Fruit fly (Drosophila melanogaster): ENCODE results near the gene Mat89Ba.
A peak's percentile ranks its signal among the peaks of the same experiment; 100 is the strongest.

The Mat89Ba gene

dm6 chr3R:16223252-16224037 lies 48.8 kb downstream of the Mat89Ba start (continued):
- no peak for TF ChIP-seq CG12219 (GFP tag; optimal IDR thresholded peaks at IDR 0.05)
- TF ChIP-seq CG6654 (GFP tag; optimal IDR thresholded peaks at IDR 0.05), result no peak
- TF ChIP-seq CG1647 (GFP tag; optimal IDR thresholded peaks at IDR 0.05), result no peak
- peak; percentile 70 for TF ChIP-seq CG7839 (tag; optimal IDR thresholded peaks at IDR 0.05)
- peak; percentile 44; the same call in 1 of the 2 replicates for TF ChIP-seq CG10959 (GFP tag; IDR thresholded peaks at IDR 0.05)
- TF ChIP-seq twi (tag; optimal IDR thresholded peaks at IDR 0.05), result no peak
- no peak for TF ChIP-seq ap (GFP tag; IDR thresholded peaks at IDR 0.05)
- TF ChIP-seq z (GFP tag; IDR thresholded peaks at IDR 0.05), result peak; percentile 51; the same call in 1 of the 3 replicates
- peak; percentile 77 for TF ChIP-seq Jarid2 (GFP tag; optimal IDR thresholded peaks at IDR 0.05)
- TF ChIP-seq jing (GFP tag; optimal IDR thresholded peaks at IDR 0.05), result no peak
- TF ChIP-seq CG3163 (GFP tag; optimal IDR thresholded peaks at IDR 0.05), result no peak
- TF ChIP-seq lab (GFP tag; optimal IDR thresholded peaks at IDR 0.05), result peak; percentile 43
- no peak for TF ChIP-seq HLH54F (GFP tag; optimal IDR thresholded peaks at IDR 0.05)
- peak; percentile 43 for TF ChIP-seq nmo (GFP tag; optimal IDR thresholded peaks at IDR 0.05)
- peak; percentile 67; the same call in 2 of the 3 replicates for TF ChIP-seq ci (GFP tag; IDR thresholded peaks at IDR 0.05)
- peak in 1 of 2 experiments; percentile 23 for TF ChIP-seq Eip74EF (GFP tag; optimal IDR thresholded peaks at IDR 0.05)
- no peak for TF ChIP-seq CG8089 (GFP tag; optimal IDR thresholded peaks at IDR 0.05)
- no peak for TF ChIP-seq Tbp (GFP tag; optimal IDR thresholded peaks at IDR 0.05)
- no peak for TF ChIP-seq CG1603 (tag; optimal IDR thresholded peaks at IDR 0.05)
- TF ChIP-seq CG33213 (GFP tag; optimal IDR thresholded peaks at IDR 0.05), result no peak
- TF ChIP-seq CG9932 (GFP tag; IDR thresholded peaks at IDR 0.05), result peak; percentile 34; the same call in 1 of the 2 replicates
- no peak; the same call in 1 of the 2 replicates for TF ChIP-seq ttk (GFP tag; IDR thresholded peaks at IDR 0.05)
- no peak for TF ChIP-seq NK7.1 (GFP tag; optimal IDR thresholded peaks at IDR 0.05)
- TF ChIP-seq Dek (tag; optimal IDR thresholded peaks at IDR 0.05), result no peak
- no peak for TF ChIP-seq CG31441 (GFP tag; IDR thresholded peaks at IDR 0.05)
- TF ChIP-seq zfh1 (GFP tag; IDR thresholded peaks at IDR 0.05), result peak; percentile 58; the same call in 2 of the 3 replicates
- TF ChIP-seq CG8359 (GFP tag; optimal IDR thresholded peaks at IDR 0.05; ENCODE audit: borderline replicate concordance), result no peak
- TF ChIP-seq Sry-β (GFP tag; optimal IDR thresholded peaks at IDR 0.05), result no peak
- no peak for TF ChIP-seq E2f2 (GFP tag; IDR thresholded peaks at IDR 0.05)
- no peak for TF ChIP-seq Gsc (GFP tag; IDR thresholded peaks at IDR 0.05)
- peak in 1 of 2 experiments; percentile 65 for TF ChIP-seq Hr51 (GFP tag; optimal IDR thresholded peaks at IDR 0.05)
- no peak for TF ChIP-seq CG9609 (GFP tag; optimal IDR thresholded peaks at IDR 0.05)
- TF ChIP-seq CG4404 (GFP tag; IDR thresholded peaks at IDR 0.05), result no peak
- TF ChIP-seq tin (GFP tag; optimal IDR thresholded peaks at IDR 0.05), result no peak
- TF ChIP-seq ro (GFP tag; IDR thresholded peaks at IDR 0.05), result no peak
- TF ChIP-seq gce (GFP tag; IDR thresholded peaks at IDR 0.05), result 0 out of 3 replicates have a peak, but pooled peaks have one; percentile 42
- TF ChIP-seq her (GFP tag; optimal IDR thresholded peaks at IDR 0.05), result peak; percentile 29
- peak; percentile 44; the same call in 1 of the 2 replicates for TF ChIP-seq Awh (GFP tag; IDR thresholded peaks at IDR 0.05)
- TF ChIP-seq jumu (GFP tag; optimal IDR thresholded peaks at IDR 0.05), result no peak
- TF ChIP-seq CG13123 (GFP tag; optimal IDR thresholded peaks at IDR 0.05), result no peak
- TF ChIP-seq sisA (GFP tag; IDR thresholded peaks at IDR 0.05), result no peak
- no peak for TF ChIP-seq vfl (GFP tag; optimal IDR thresholded peaks at IDR 0.05)
- TF ChIP-seq Hr78 (GFP tag; optimal IDR thresholded peaks at IDR 0.05), result no peak
- no peak; the same call in 1 of the 2 replicates for TF ChIP-seq Drgx (GFP tag; IDR thresholded peaks at IDR 0.05)
- no peak for TF ChIP-seq CG17361 (GFP tag; IDR thresholded peaks at IDR 0.05)
- TF ChIP-seq seq (GFP tag; IDR thresholded peaks at IDR 0.05), result no peak
- TF ChIP-seq cas (GFP tag; IDR thresholded peaks at IDR 0.05), result no peak
- TF ChIP-seq bigmax (GFP tag; optimal IDR thresholded peaks at IDR 0.05), result peak; percentile 9
- no peak for TF ChIP-seq CG32767 (GFP tag; IDR thresholded peaks at IDR 0.05)
- peak; percentile 39 for TF ChIP-seq CoRest (tag; optimal IDR thresholded peaks at IDR 0.05)
